Worm (Caenorhabditis elegans): ENCODE results near the gene grl-31.

grl-31 gene

DNA sequence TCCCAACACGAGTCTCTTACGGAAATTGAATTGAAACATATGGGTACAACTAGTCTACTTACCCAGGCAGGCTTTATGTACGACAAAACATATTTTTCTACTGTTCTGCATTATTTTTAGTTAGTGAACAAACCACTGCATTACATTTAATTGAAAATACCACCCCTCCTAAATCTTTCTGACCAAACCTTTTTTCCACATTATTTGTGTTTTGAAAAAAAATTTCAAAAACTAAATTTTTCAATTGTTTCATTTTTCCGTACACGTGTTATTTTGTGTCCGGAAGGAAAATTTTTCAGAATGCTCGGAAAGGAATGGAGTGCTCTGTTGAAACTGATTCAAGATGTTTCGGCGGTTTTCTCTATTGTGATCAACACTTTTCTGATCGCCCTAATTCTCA lies 45.2 kb downstream of the grl-31 start, which contains the start of gene str-226:
Gene str-226, plus strand, starts transcription at position 301 of the 400 bp plus-strand sequence.
- TF ChIP-seq dao-5 (tag; optimal IDR thresholded peaks at IDR 0.05) (no peak), him-1 (tag; optimal IDR thresholded peaks at IDR 0.05) (no peak), W03F9.2 (tag; optimal IDR thresholded peaks at IDR 0.05) (no peak)

DNA sequence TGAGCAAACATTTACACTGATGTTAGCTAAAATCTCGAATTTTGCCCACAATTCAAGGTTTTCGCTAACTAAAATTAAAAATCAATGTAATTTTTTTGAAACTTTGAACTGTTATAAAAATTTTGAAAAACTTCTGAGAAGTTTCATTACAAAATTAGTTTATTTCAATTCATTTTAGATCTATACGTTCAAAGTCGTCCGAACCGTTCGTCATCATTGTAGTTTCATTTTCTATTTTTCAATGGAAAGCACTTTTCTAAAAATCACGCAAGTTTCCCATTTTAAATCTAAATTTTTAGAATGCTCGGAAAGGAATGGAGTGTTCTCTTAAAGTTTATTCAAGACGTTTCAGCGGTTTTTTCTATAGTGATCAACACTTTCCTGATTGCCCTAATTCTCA lies 47.7 kb downstream of the grl-31 start, which contains the start of gene str-228:
Gene str-228, plus strand, starts transcription at position 301 of the 400 bp plus-strand sequence.
- TF ChIP-seq him-1 (tag; optimal IDR thresholded peaks at IDR 0.05) (no peak), dao-5 (tag; optimal IDR thresholded peaks at IDR 0.05) (no peak)

ce11 chrV:3507691-3508090 lies 49.9 kb downstream of the grl-31 start, which contains the start of gene str-225:
Gene str-225 (plus strand): TSS chrV:3507822.
- TF ChIP-seq him-1 (tag; optimal IDR thresholded peaks at IDR 0.05) (no peak), dao-5 (tag; optimal IDR thresholded peaks at IDR 0.05) (no peak), W03F9.2 (tag; optimal IDR thresholded peaks at IDR 0.05) (no peak)
